Fruit fly (Drosophila melanogaster): ENCODE data around the gene GstO1.
A peak's percentile ranks its signal among the peaks of the same experiment; 100 is the strongest.

The GstO1 gene

DNA sequence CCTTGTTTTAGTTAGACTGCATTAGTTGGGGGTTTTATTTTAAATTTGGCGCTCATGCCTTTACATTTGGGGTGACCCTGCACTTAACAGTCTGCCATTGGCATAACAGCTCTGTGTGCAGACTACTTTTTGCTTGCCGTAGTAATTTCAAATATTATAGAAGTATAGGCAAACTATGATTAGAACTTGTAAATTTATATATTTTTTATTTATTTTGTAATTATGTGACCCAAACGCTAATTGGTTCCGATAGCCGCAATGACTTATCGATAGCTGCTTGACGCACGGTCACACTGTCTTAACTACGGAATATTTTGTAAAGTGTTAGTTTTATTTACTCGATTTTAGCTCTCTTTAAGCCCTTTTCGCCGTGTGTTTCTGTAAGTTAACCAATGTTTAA, 20.0 kb upstream of the GstO1 start, which contains the start of gene rhea (continued):
- TF ChIP-seq CG9817 (tag; optimal IDR thresholded peaks at IDR 0.05), result no peak
- TF ChIP-seq CG34224 (GFP tag; IDR thresholded peaks at IDR 0.05; ENCODE audit: partially characterized antibody), result peak; percentile 82
- TF ChIP-seq prd (optimal IDR thresholded peaks at IDR 0.05), result no peak
- TF ChIP-seq prd (GFP tag; IDR thresholded peaks at IDR 0.05), result 0 out of 3 replicates have a peak, but pooled peaks have one; percentile 8
- TF ChIP-seq MTF-1 (GFP tag; optimal IDR thresholded peaks at IDR 0.05; ENCODE audit: borderline replicate concordance), result no peak
- no peak for TF ChIP-seq NC2α (GFP tag; optimal IDR thresholded peaks at IDR 0.05)
- no peak for TF ChIP-seq CG10209 (GFP tag; optimal IDR thresholded peaks at IDR 0.05)
- no peak for TF ChIP-seq CG7372 (GFP tag; IDR thresholded peaks at IDR 0.05)
- no peak for TF ChIP-seq Ets65A (GFP tag)
- TF ChIP-seq Taf1 (GFP tag; IDR thresholded peaks at IDR 0.05), result no peak
- no peak for TF ChIP-seq CG14441 (GFP tag; IDR thresholded peaks at IDR 0.05)
- TF ChIP-seq CG3407 (GFP tag; optimal IDR thresholded peaks at IDR 0.05), result no peak
- TF ChIP-seq CG16815 (GFP tag; optimal IDR thresholded peaks at IDR 0.05), result no peak
- TF ChIP-seq Dbx (GFP tag; IDR thresholded peaks at IDR 0.05), result no peak
- no peak for TF ChIP-seq Atf6 (GFP tag; IDR thresholded peaks at IDR 0.05)
- TF ChIP-seq lilli (GFP tag; optimal IDR thresholded peaks at IDR 0.05), result peak; percentile 41
- TF ChIP-seq CG11695 (GFP tag; IDR thresholded peaks at IDR 0.05), result no peak
- no peak for TF ChIP-seq CG10654 (GFP tag; optimal IDR thresholded peaks at IDR 0.05)
- TF ChIP-seq Dip3 (GFP tag; optimal IDR thresholded peaks at IDR 0.05), result no peak
- no peak for TF ChIP-seq CG17912 (GFP tag; optimal IDR thresholded peaks at IDR 0.05)
- no peak for TF ChIP-seq CG12769 (tag; optimal IDR thresholded peaks at IDR 0.05)
- TF ChIP-seq CG4617 (GFP tag; optimal IDR thresholded peaks at IDR 0.05; ENCODE audit: borderline replicate concordance), result peak; percentile 86
- no peak for TF ChIP-seq lov (optimal IDR thresholded peaks at IDR 0.05)
- no peak for TF ChIP-seq lov (GFP tag; IDR thresholded peaks at IDR 0.05)
- TF ChIP-seq Dek (tag; optimal IDR thresholded peaks at IDR 0.05), result peak; percentile 17
- no peak for TF ChIP-seq Max (GFP tag; optimal IDR thresholded peaks at IDR 0.05)
- TF ChIP-seq ERR (GFP tag; optimal IDR thresholded peaks at IDR 0.05), result no peak
- no peak for TF ChIP-seq Drgx (GFP tag; IDR thresholded peaks at IDR 0.05)
- no peak for TF ChIP-seq dysf (GFP tag; IDR thresholded peaks at IDR 0.05)
- TF ChIP-seq D19B (GFP tag; optimal IDR thresholded peaks at IDR 0.05), result no peak
- peak; percentile 84; the same call in 1 of the 2 replicates for TF ChIP-seq amos (GFP tag; IDR thresholded peaks at IDR 0.05; ENCODE audit: partially characterized antibody)
- TF ChIP-seq CG9609 (GFP tag; optimal IDR thresholded peaks at IDR 0.05), result no peak
- TF ChIP-seq Hmr (GFP tag; optimal IDR thresholded peaks at IDR 0.05), result no peak
- TF ChIP-seq dmrt11E (tag; optimal IDR thresholded peaks at IDR 0.05), result no peak
- TF ChIP-seq eve (GFP tag; optimal IDR thresholded peaks at IDR 0.05), result no peak
- TF ChIP-seq CG3838 (GFP tag; optimal IDR thresholded peaks at IDR 0.05), result no peak
- no peak for TF ChIP-seq CG32767 (GFP tag; IDR thresholded peaks at IDR 0.05)
- no peak for TF ChIP-seq sr (GFP tag; IDR thresholded peaks at IDR 0.05)
- TF ChIP-seq CG31365 (tag; optimal IDR thresholded peaks at IDR 0.05), result no peak
- TF ChIP-seq CG3995 (GFP tag; optimal IDR thresholded peaks at IDR 0.05), result peak; percentile 82
- no peak for TF ChIP-seq Sry-β (GFP tag; optimal IDR thresholded peaks at IDR 0.05)
- TF ChIP-seq CG9932 (GFP tag; IDR thresholded peaks at IDR 0.05), result no peak
- TF ChIP-seq Stat92E (GFP tag; optimal IDR thresholded peaks at IDR 0.05), result no peak
- no peak for TF ChIP-seq CG7786 (GFP tag; optimal IDR thresholded peaks at IDR 0.05)
- no peak for TF ChIP-seq mirr (GFP tag; optimal IDR thresholded peaks at IDR 0.05)
- peak; percentile 50; the same call in 1 of the 2 replicates for TF ChIP-seq MBD-R2 (GFP tag; IDR thresholded peaks at IDR 0.05)
- TF ChIP-seq az2 (GFP tag; optimal IDR thresholded peaks at IDR 0.05), result peak; percentile 18
- TF ChIP-seq Blimp-1 (GFP tag; optimal IDR thresholded peaks at IDR 0.05), result no peak
- TF ChIP-seq slou (GFP tag; optimal IDR thresholded peaks at IDR 0.05), result no peak
- no peak for TF ChIP-seq lmd (GFP tag; IDR thresholded peaks at IDR 0.05)
- TF ChIP-seq Bdp1 (GFP tag; optimal IDR thresholded peaks at IDR 0.05), result no peak
- TF ChIP-seq repo (GFP tag; optimal IDR thresholded peaks at IDR 0.05), result no peak
- no peak for TF ChIP-seq ham (GFP tag; IDR thresholded peaks at IDR 0.05)

Data from whole organism, embryonic.